Fruit fly (Drosophila melanogaster) whole organism, embryonic: ENCODE data around the gene CG2993.

Experiments
- ATbp ChIP-seq: fragments of 200-800 bp; sonication (Bioruptor generic); optimal IDR thresholded peaks from 2 replicates; lab custom pipeline; 2017; ENCODE audit warnings: missing biosample characterization, mild to moderate bottlenecking, missing genetic modification characterization, missing genetic modification reagents
- Adf1 ChIP-seq: fragments of 200-800 bp; sonication (Bioruptor generic); IDR thresholded peaks from 2 replicates; pipeline ENCODE4 v1.3.6; 2022; ENCODE audit warnings: missing biosample characterization, missing genetic modification characterization
- B-H1 ChIP-seq: fragments of 200-800 bp; sonication (Bioruptor generic); IDR thresholded peaks from 3 replicates; pipeline ENCODE4 v1.3.6; 2022; ENCODE audit warnings: missing biosample characterization, missing genetic modification characterization
- BtbVII ChIP-seq: fragments of 200-800 bp; sonication (Bioruptor generic); optimal IDR thresholded peaks from 3 replicates; lab custom pipeline; 2017; ENCODE audit warnings: missing biosample characterization, mild to moderate bottlenecking, missing genetic modification characterization
- CG10959 ChIP-seq: fragments of 200-800 bp; sonication (Bioruptor generic); IDR thresholded peaks from 2 replicates; pipeline ENCODE4 v1.3.6; 2022; ENCODE audit warnings: missing biosample characterization, missing genetic modification characterization
- CG11560 ChIP-seq: fragments of 200-800 bp; sonication (Bioruptor generic); IDR thresholded peaks from 3 replicates; pipeline ENCODE4 v1.3.6; 2022; ENCODE audit warnings: missing biosample characterization, missing genetic modification characterization
- CG12071 ChIP-seq: fragments of 200-800 bp; sonication (Bioruptor generic); optimal IDR thresholded peaks from 3 replicates; lab custom pipeline; 2018; ENCODE audit warnings: missing biosample characterization, mild to moderate bottlenecking, missing genetic modification characterization
- CG14860 ChIP-seq: fragments of 200-800 bp; sonication (Bioruptor generic); IDR thresholded peaks from 3 replicates; pipeline ENCODE4 v1.3.6; 2022; ENCODE audit warnings: missing biosample characterization, missing genetic modification characterization; ENCODE audit not compliant: partially characterized antibody
- CG15269 ChIP-seq: fragments of 200-800 bp; sonication (Bioruptor generic); optimal IDR thresholded peaks from 2 replicates; lab custom pipeline; 2018; ENCODE audit warnings: missing biosample characterization, mild to moderate bottlenecking, missing genetic modification characterization, moderate library complexity
- CG15514 ChIP-seq: fragments of 200-800 bp; sonication (Bioruptor generic); optimal IDR thresholded peaks from 3 replicates; lab custom pipeline; 2017; ENCODE audit warnings: missing biosample characterization, missing genetic modification characterization, mild to moderate bottlenecking, moderate library complexity, missing genetic modification reagents
- CG18764 ChIP-seq: fragments of 200-800 bp; sonication (Bioruptor generic); optimal IDR thresholded peaks from 3 replicates; lab custom pipeline; 2016; ENCODE audit warnings: missing biosample characterization, missing genetic modification characterization
- CG2120 ChIP-seq: fragments of 200-800 bp; sonication (Bioruptor generic); optimal IDR thresholded peaks from 3 replicates; lab custom pipeline; 2016; ENCODE audit warnings: missing biosample characterization, missing genetic modification characterization
- CG31388 ChIP-seq: fragments of 200-800 bp; sonication (Bioruptor generic); optimal IDR thresholded peaks from 2 replicates; lab custom pipeline; 2016; ENCODE audit warnings: missing biosample characterization, missing genetic modification characterization
- CG4282 ChIP-seq: fragments of 200-800 bp; sonication (Bioruptor generic); optimal IDR thresholded peaks from 2 replicates; lab custom pipeline; 2016; ENCODE audit warnings: missing biosample characterization, missing genetic modification characterization
- CG6175 ChIP-seq: fragments of 200-800 bp; sonication (Bioruptor generic); IDR thresholded peaks from 3 replicates; pipeline ENCODE4 v1.3.6; 2022; ENCODE audit warnings: missing biosample characterization, missing genetic modification characterization
- CG7963 ChIP-seq: fragments of 200-800 bp; sonication (Bioruptor generic); IDR thresholded peaks from 3 replicates; pipeline ENCODE4 v1.3.6; 2022; ENCODE audit warnings: missing biosample characterization, missing genetic modification characterization; ENCODE audit not compliant: partially characterized antibody
- CG9215 ChIP-seq: fragments of 200-800 bp; sonication (Bioruptor generic); IDR thresholded peaks from 2 replicates; pipeline ENCODE4 v1.3.6; 2022; ENCODE audit warnings: missing biosample characterization, missing genetic modification characterization
- CG9437 ChIP-seq: fragments of 200-800 bp; sonication (Bioruptor generic); optimal IDR thresholded peaks from 2 replicates; lab custom pipeline; 2018; ENCODE audit warnings: missing biosample characterization, mild to moderate bottlenecking, missing genetic modification characterization
- Dp ChIP-seq: fragments of 200-800 bp; sonication (Bioruptor generic); optimal IDR thresholded peaks from 2 replicates; lab custom pipeline; 2018; ENCODE audit warnings: missing biosample characterization, mild to moderate bottlenecking, missing genetic modification characterization, moderate library complexity
- HmgZ ChIP-seq: fragments of 200-800 bp; sonication (Bioruptor generic); optimal IDR thresholded peaks from 2 replicates; lab custom pipeline; 2018; ENCODE audit warnings: missing biosample characterization, mild to moderate bottlenecking, missing genetic modification characterization
- Hmr ChIP-seq: fragments of 200-800 bp; sonication (Bioruptor generic); optimal IDR thresholded peaks from 3 replicates; lab custom pipeline; 2017; ENCODE audit warnings: mild to moderate bottlenecking, missing biosample characterization, missing genetic modification reagents, missing genetic modification characterization
- Hmx ChIP-seq: fragments of 200-800 bp; sonication (Bioruptor generic); optimal IDR thresholded peaks from 2 replicates; lab custom pipeline; 2016; ENCODE audit warnings: missing biosample characterization, missing genetic modification characterization
- Hsf ChIP-seq: fragments of 200-800 bp; sonication (Bioruptor generic); optimal IDR thresholded peaks from 3 replicates; lab custom pipeline; 2016; ENCODE audit warnings: missing biosample characterization, missing genetic modification characterization
- NC2β ChIP-seq: fragments of 200-800 bp; sonication (Bioruptor generic); optimal IDR thresholded peaks from 2 replicates; lab custom pipeline; 2016; ENCODE audit warnings: missing biosample characterization, missing genetic modification characterization
- Neu2 ChIP-seq: fragments of 200-800 bp; sonication (Bioruptor generic); optimal IDR thresholded peaks from 3 replicates; lab custom pipeline; 2016; ENCODE audit warnings: missing biosample characterization, missing genetic modification characterization, borderline replicate concordance
- Sox102F ChIP-seq: fragments of 200-800 bp; sonication (Bioruptor generic); optimal IDR thresholded peaks from 2 replicates; lab custom pipeline; 2018; ENCODE audit warnings: missing biosample characterization, mild to moderate bottlenecking, missing genetic modification characterization, moderate library complexity
- Spps ChIP-seq: fragments of 200-800 bp; sonication (Bioruptor generic); optimal IDR thresholded peaks from 2 replicates; lab custom pipeline; 2018; ENCODE audit warnings: missing biosample characterization, mild to moderate bottlenecking, missing genetic modification characterization
- Trl ChIP-seq, 3 experiments: fragments of >200 bp in 2 of 3; fragments of 200-800 bp in 1 of 3; sonication (Bioruptor generic) in 1 of 3; optimal IDR thresholded peaks; 2 replicates in 1 of 3; 3 replicates in 2 of 3; lab custom pipeline; 2016 to 2017; ENCODE audit warnings: missing biosample characterization in 1 of 3, missing genetic modification characterization in 1 of 3
- bab2 ChIP-seq: fragments of 200-800 bp; sonication (Bioruptor generic); optimal IDR thresholded peaks from 2 replicates; lab custom pipeline; 2016; ENCODE audit warnings: missing biosample characterization, missing genetic modification characterization
- bbx ChIP-seq: fragments of 200-800 bp; sonication (Bioruptor generic); IDR thresholded peaks from 2 replicates; pipeline ENCODE4 v1.3.6; 2022; ENCODE audit warnings: missing biosample characterization, missing genetic modification characterization; ENCODE audit not compliant: partially characterized antibody
- chinmo ChIP-seq: fragments of 200-800 bp; sonication (Bioruptor generic); IDR thresholded peaks from 4 replicates; pipeline ENCODE4 v1.3.6; 2022; ENCODE audit warnings: missing biosample characterization, missing genetic modification characterization; ENCODE audit not compliant: partially characterized antibody
- croc ChIP-seq: fragments of 200-800 bp; sonication (Bioruptor generic); conservative IDR thresholded peaks from 3 replicates; pipeline ENCODE4 v1.3.6; 2022; ENCODE audit warnings: missing biosample characterization, missing genetic modification characterization
- disco-r ChIP-seq: fragments of 200-800 bp; sonication (Bioruptor generic); optimal IDR thresholded peaks from 2 replicates; lab custom pipeline; 2016; ENCODE audit warnings: missing biosample characterization, missing genetic modification characterization
- grau ChIP-seq: fragments of 200-800 bp; optimal IDR thresholded peaks from 3 replicates; lab custom pipeline; 2019; ENCODE audit warnings: missing biosample characterization, mild to moderate bottlenecking, missing genetic modification characterization, moderate library complexity
- gro ChIP-seq: fragments of 200-800 bp; sonication (Bioruptor generic); optimal IDR thresholded peaks from 2 replicates; lab custom pipeline; 2016; ENCODE audit warnings: missing biosample characterization, missing genetic modification characterization
- inv ChIP-seq: fragments of 200-800 bp; sonication (Bioruptor generic); IDR thresholded peaks from 2 replicates; pipeline ENCODE4 v1.3.6; 2022; ENCODE audit warnings: missing biosample characterization, missing genetic modification characterization; ENCODE audit not compliant: partially characterized antibody
- kay ChIP-seq: fragments of 200-800 bp; sonication (Bioruptor generic); optimal IDR thresholded peaks from 2 replicates; lab custom pipeline; 2016; ENCODE audit warnings: missing biosample characterization, missing genetic modification characterization
- knrl ChIP-seq: fragments of 200-800 bp; sonication (Bioruptor generic); IDR thresholded peaks from 3 replicates; pipeline ENCODE4 v1.3.6; 2022; ENCODE audit warnings: missing biosample characterization, missing genetic modification characterization; ENCODE audit not compliant: partially characterized antibody
- lbe ChIP-seq: fragments of 200-800 bp; sonication (Bioruptor generic); optimal IDR thresholded peaks from 2 replicates; lab custom pipeline; 2016; ENCODE audit warnings: missing biosample characterization, mild to moderate bottlenecking, missing genetic modification characterization
- lola ChIP-seq, 3 experiments: fragments of >200 bp in 2 of 3; fragments of 200-800 bp in 1 of 3; sonication (Bioruptor generic) in 1 of 3; optimal IDR thresholded peaks; 2 replicates each; lab custom pipeline; 2017 to 2019; ENCODE audit warnings: missing biosample characterization in 3 of 3, missing genetic modification characterization in 3 of 3, mild to moderate bottlenecking in 1 of 3, moderate library complexity in 1 of 3
- p53 ChIP-seq: fragments of 200-800 bp; sonication (Bioruptor generic); optimal IDR thresholded peaks from 2 replicates; lab custom pipeline; 2016; ENCODE audit warnings: missing biosample characterization, missing genetic modification characterization
- sens-2 ChIP-seq: fragments of 200-800 bp; sonication (Bioruptor generic); IDR thresholded peaks from 2 replicates; pipeline ENCODE4 v1.3.6; 2022; ENCODE audit warnings: missing biosample characterization, missing genetic modification characterization
- sob ChIP-seq: fragments of 200-800 bp; sonication (Bioruptor generic); IDR thresholded peaks from 2 replicates; pipeline ENCODE4 v1.3.6; 2022; ENCODE audit warnings: missing biosample characterization, missing genetic modification characterization
- tll ChIP-seq, 2 experiments: fragments of 200-800 bp in 1 of 2; fragments of >200 bp in 1 of 2; sonication (Bioruptor generic) in 1 of 2; optimal IDR thresholded peaks; 2 replicates each; lab custom pipeline; 2017 to 2019; ENCODE audit warnings: missing biosample characterization in 2 of 2, missing genetic modification characterization in 2 of 2, mild to moderate bottlenecking in 1 of 2, moderate library complexity in 1 of 2
- usp ChIP-seq: fragments of >200 bp; optimal IDR thresholded peaks from 2 replicates; lab custom pipeline; 2017; ENCODE audit warnings: missing biosample characterization, missing genetic modification characterization
- vvl ChIP-seq: fragments of 200-800 bp; sonication (Bioruptor generic); IDR thresholded peaks from 2 replicates; pipeline ENCODE4 v1.3.6; 2022; ENCODE audit warnings: missing biosample characterization, missing genetic modification characterization

CG2993 gene

DNA sequence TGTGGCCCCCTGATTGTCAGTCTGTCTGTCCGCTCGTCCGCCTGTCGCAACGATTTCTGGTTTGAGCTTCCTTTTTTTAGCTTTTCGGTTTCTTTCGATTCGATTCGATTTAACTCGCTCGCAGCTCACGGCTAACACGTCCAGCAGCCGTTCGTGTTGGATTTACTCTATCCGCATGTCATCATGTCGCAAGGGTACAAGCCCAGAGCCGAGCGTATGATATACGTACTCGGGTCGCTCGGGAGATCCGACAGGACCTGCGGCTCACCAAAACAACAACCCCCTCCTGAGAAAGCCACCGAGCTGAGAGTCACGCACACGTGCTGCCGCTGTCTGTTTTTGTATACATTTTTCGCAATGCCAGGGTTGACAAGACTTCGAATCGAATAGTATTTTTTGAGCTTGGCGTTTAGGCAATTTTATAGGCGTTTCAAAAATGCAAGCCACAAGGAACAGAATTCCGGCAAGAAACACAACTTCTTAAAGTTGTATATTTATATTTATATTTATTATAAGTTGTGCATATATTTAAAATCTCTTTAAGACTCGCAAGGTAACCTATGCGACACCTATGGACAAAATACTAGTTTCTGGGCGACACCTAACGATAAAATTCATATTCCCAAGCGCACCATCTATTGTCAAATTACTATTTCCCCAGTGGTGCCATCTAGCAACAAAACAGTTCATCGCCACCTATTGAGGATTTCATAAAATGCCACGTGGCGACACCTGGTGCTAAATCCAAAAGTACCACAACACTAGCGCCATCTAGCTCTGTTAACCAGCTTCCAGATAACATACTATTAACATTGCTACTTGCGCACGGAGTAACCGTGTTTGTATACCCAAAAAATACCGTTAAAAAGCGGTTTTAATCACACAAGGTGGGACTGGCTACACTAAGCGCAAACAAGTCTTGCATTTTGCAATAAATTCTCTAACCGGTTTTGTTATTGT is at the start of gene CG2993, which contains the start of gene sgll (continued):
- TF ChIP-seq sens-2, result peak; percentile 85
- no peak; the same call in 1 of the 2 replicates for TF ChIP-seq inv (GFP tag; lab: Robert Waterston, UW)
- TF ChIP-seq sob, result peak; percentile 92
- TF ChIP-seq CG18764 (GFP tag; lab: Kevin White, UChicago), result peak; percentile 90
- TF ChIP-seq CG9215, result peak; percentile 86
- TF ChIP-seq CG12071 (GFP tag; lab: Kevin White, UChicago), result peak; percentile 49
- peak; percentile 23; the same call in 1 of the 2 replicates for TF ChIP-seq Adf1 (GFP tag; lab: Robert Waterston, UW)
- peak; percentile 97 for TF ChIP-seq Hsf (GFP tag; lab: Kevin White, UChicago)
- peak; percentile 92 for TF ChIP-seq CG31388 (GFP tag; lab: Kevin White, UChicago)
- peak; percentile 92 for TF ChIP-seq p53 (GFP tag; lab: Kevin White, UChicago)
- peak; percentile 94 for TF ChIP-seq Sox102F
- TF ChIP-seq kay (GFP tag; lab: Kevin White, UChicago), result peak; percentile 84
- TF ChIP-seq chinmo (GFP tag; lab: Robert Waterston, UW), result peak; percentile 87; the same call in 2 of the 4 replicates
- TF ChIP-seq CG15269 (tag; lab: Kevin White, UChicago), result peak; percentile 85
- peak; percentile 55 for TF ChIP-seq Neu2
- peak; percentile 71 for TF ChIP-seq Hmx (GFP tag; lab: Kevin White, UChicago)
- TF ChIP-seq bbx, result peak; percentile 27; the same call in 1 of the 2 replicates
- TF ChIP-seq CG7963, result no peak
- peak; percentile 82 for TF ChIP-seq disco-r (GFP tag; lab: Kevin White, UChicago)
- TF ChIP-seq croc (GFP tag; lab: Robert Waterston, UW), result peak; percentile 86
- peak; percentile 42 for TF ChIP-seq lbe (GFP tag; lab: Kevin White, UChicago)
- peak; percentile 87 for TF ChIP-seq grau (tag; lab: Kevin White, UChicago)
- TF ChIP-seq CG2120, result peak; percentile 95
- TF ChIP-seq knrl, result peak; percentile 46; the same call in 1 of the 3 replicates
- peak; percentile 97 for TF ChIP-seq bab2
- TF ChIP-seq Dp, result peak; percentile 25
- TF ChIP-seq CG15514 (GFP tag; lab: Kevin White, UChicago), result peak; percentile 76
- TF ChIP-seq usp (GFP tag; lab: Kevin White, UChicago), result no peak
- TF ChIP-seq CG10959 (GFP tag; lab: Robert Waterston, UW), result peak; percentile 96
- TF ChIP-seq BtbVII (GFP tag; lab: Kevin White, UChicago), result peak; percentile 6
- TF ChIP-seq ATbp (GFP tag; lab: Kevin White, UChicago), result peak; percentile 76
- TF ChIP-seq B-H1, result peak; percentile 81
- TF ChIP-seq CG9437 (GFP tag; lab: Kevin White, UChicago), result peak; percentile 51
- no peak for TF ChIP-seq tll (GFP tag; optimal IDR thresholded peaks at IDR 0.05; lab: Kevin White, UChicago)
- TF ChIP-seq NC2β (GFP tag; lab: Kevin White, UChicago), result peak; percentile 95
- TF ChIP-seq Hmr (GFP tag; lab: Kevin White, UChicago), result peak; percentile 94
- TF ChIP-seq CG6175, result peak; percentile 86
- no peak for TF ChIP-seq Trl (optimal IDR thresholded peaks at IDR 0.05; lab: Kevin White, UChicago)
- TF ChIP-seq Trl (GFP tag; optimal IDR thresholded peaks at IDR 0.05; lab: Kevin White, UChicago), result peak; percentile 98
- TF ChIP-seq CG14860 (GFP tag; lab: Robert Waterston, UW), result no peak
- TF ChIP-seq Spps (tag; lab: Kevin White, UChicago), result no peak
- TF ChIP-seq vvl (GFP tag; lab: Robert Waterston, UW), result peak; percentile 95
- TF ChIP-seq CG4282 (GFP tag; lab: Kevin White, UChicago), result peak; percentile 62
- peak; percentile 83 for TF ChIP-seq HmgZ
- no peak for TF ChIP-seq lola (GFP tag; optimal IDR thresholded peaks at IDR 0.05; lab: Kevin White, UChicago)
- TF ChIP-seq gro (GFP tag; lab: Kevin White, UChicago), result peak; percentile 77
- peak; percentile 87 for TF ChIP-seq CG11560 (tag; lab: Robert Waterston, UW)
